Fruit fly (Drosophila melanogaster) ovary, adult (tissue): ENCODE results near the gene Rsph9.

Source experiments
- CG17801 ChIP-seq: fragments of 200-800 bp; optimal IDR thresholded peaks from 2 replicates; lab custom pipeline; 2019; ENCODE audit warnings: missing biosample characterization, mild to moderate bottlenecking, missing genetic modification characterization, moderate library complexity; ENCODE audit not compliant: partially characterized antibody

The Rsph9 gene

dm6 chr2L:17387735-17388367 lies 24.6 kb downstream of the Rsph9 start:
- TF ChIP-seq CG17801 (GFP tag; lab: Kevin White, UChicago), result no peak

DNA sequence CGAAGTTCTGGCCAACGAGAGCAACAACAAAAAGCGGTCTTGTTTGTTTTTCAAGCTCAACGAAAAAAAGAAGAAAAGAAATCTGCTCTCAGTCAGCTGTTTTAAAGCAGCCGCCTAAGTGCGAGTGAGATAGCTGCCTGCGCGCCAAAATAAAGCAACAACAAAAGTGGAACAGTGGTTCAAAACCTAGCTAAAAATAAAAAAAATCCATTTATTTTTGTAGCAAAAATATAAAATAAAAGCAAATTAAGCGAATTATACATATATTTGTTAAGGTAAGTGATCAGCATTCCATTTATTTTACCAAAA lies 27.3 kb downstream of the Rsph9 start:
- TF ChIP-seq CG17801 (GFP tag; lab: Kevin White, UChicago), result peak; percentile 100

- TF ChIP-seq CG17801 (GFP tag; lab: Kevin White, UChicago), result no peak
Measured at dm6 chr2L:17384331-17385220, 27.9 kb downstream of the Rsph9 start, which contains the start of gene CLIP-190. CLIP-190 (plus strand) TSS chr2L:17384700.

- no peak for TF ChIP-seq CG17801 (GFP tag; lab: Kevin White, UChicago)
Measured at dm6 chr2L:17383588-17384308, 28.7 kb downstream of the Rsph9 start, which contains the start of gene Lrch. Lrch (minus strand) TSS chr2L:17384115.

DNA sequence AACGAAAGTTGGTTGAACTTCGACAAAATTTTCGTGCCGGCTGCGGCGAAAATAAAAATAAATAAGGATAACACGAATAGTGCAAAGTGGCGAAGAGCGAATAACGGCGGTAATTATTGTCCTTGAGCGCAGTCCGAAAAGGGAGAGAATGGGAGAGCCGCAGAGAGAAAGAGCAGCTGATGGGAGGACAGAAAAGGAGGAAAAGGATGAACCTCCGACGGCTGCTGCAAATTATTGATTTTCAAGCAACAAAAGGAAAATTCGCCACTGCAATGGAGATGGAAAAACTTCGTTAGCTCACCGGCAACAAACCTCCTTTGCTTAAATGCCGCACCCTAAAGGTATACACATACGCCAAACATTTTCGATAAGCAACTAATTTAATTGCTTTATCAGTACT lies 29.6 kb downstream of the Rsph9 start:
- TF ChIP-seq CG17801 (GFP tag; lab: Kevin White, UChicago), result no peak

DNA sequence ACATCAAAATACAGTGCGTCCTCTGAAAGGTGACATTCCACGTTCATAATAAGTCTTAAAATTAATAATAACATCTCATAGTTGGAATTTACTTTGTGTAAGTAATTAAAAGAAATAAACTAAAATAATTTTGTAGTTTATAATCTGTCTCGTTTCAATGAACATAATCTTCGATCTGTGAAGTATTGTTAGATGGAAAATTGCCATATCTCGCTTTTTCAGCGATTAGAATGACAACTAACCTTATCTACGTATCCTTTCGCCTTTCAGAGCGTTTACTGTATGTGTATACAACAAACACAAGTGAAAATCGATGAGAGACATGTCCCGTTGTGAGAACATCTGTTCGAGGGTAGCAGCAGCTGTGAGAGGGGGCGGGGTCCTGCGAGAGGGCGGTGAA lies 30.1 kb downstream of the Rsph9 start:
- TF ChIP-seq CG17801 (GFP tag; lab: Kevin White, UChicago), result no peak

DNA sequence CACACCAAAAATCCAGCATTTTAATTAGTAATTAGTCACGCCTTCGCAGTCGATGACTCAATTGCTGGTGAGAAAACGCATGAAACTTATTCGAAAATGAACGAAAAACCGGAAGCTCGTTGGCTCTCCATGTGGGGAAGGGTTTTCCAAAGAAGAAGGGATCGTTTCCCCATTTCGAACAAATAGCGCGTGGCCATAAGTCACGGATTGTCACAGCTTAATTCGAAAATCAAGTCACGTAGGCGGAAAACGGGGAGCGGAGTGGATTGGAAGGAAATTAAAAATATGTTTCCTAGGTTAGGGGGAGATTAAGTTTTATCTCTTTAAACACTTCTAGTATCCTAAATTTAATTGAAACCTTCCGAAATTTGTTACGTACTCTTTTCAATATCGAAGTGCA lies 30.8 kb downstream of the Rsph9 start:
- no peak for TF ChIP-seq CG17801 (GFP tag; lab: Kevin White, UChicago)

- no peak for TF ChIP-seq CG17801 (GFP tag; lab: Kevin White, UChicago)
Measured at dm6 chr2L:17381075-17381474, 31.4 kb downstream of the Rsph9 start.

- TF ChIP-seq CG17801 (GFP tag; lab: Kevin White, UChicago), result no peak
Measured at dm6 chr2L:17380508-17380907, 31.9 kb downstream of the Rsph9 start.

- TF ChIP-seq CG17801 (GFP tag; lab: Kevin White, UChicago), result no peak
Measured at dm6 chr2L:17379844-17380243, 32.6 kb downstream of the Rsph9 start.

dm6 chr2L:17378767-17379301 lies 33.6 kb downstream of the Rsph9 start:
- TF ChIP-seq CG17801 (GFP tag; lab: Kevin White, UChicago), result peak; percentile 92

dm6 chr2L:17377818-17378217 lies 34.6 kb downstream of the Rsph9 start:
- TF ChIP-seq CG17801 (GFP tag; lab: Kevin White, UChicago), result no peak

dm6 chr2L:17375955-17376659 lies 36.3 kb downstream of the Rsph9 start:
- no peak for TF ChIP-seq CG17801 (GFP tag; lab: Kevin White, UChicago)

DNA sequence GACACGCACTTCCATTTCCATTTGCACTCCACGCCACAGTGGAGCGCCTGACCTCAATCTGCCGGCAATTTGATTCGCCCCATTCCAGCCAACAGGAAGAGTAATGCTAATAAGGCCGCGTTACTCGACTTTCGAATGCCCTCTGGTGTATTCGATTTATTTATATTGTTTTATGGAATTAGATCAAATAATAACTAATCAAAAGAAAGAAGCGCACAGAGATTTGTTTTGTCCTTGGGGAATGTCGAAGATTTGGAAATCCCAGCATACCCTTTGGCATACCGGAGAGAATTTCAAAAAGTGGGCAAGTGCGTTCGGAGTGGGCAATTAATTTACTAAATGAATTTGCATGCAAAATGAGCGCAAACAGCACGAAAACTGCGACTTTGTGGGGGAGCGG lies 37.6 kb downstream of the Rsph9 start:
- TF ChIP-seq CG17801 (GFP tag; lab: Kevin White, UChicago), result no peak
